Fruit fly (Drosophila melanogaster): ENCODE measurements around the gene CG13999.

CG13999 gene

dm6 chr2L:5975025-5975539 is 18.8 kb upstream of the CG13999 start (continued):
- peak; percentile 40; the same call in 1 of the 2 replicates for TF ChIP-seq crol (GFP tag; IDR thresholded peaks at IDR 0.05)
- no peak for TF ChIP-seq lola (GFP tag; optimal IDR thresholded peaks at IDR 0.05)
- no peak for TF ChIP-seq CG42726 (GFP tag; IDR thresholded peaks at IDR 0.05; ENCODE audit: partially characterized antibody)
- no peak for TF ChIP-seq Atf-2 (GFP tag; optimal IDR thresholded peaks at IDR 0.05)
- no peak for TF ChIP-seq CG7357 (GFP tag; IDR thresholded peaks at IDR 0.05)
- 0 out of 2 replicates have a peak, but pooled peaks have one; percentile 26 for TF ChIP-seq CG10321 (GFP tag; IDR thresholded peaks at IDR 0.05)
- no peak for TF ChIP-seq aop (GFP tag; IDR thresholded peaks at IDR 0.05)
- no peak for TF ChIP-seq bowl (GFP tag; IDR thresholded peaks at IDR 0.05)
- TF ChIP-seq CG6654 (GFP tag; optimal IDR thresholded peaks at IDR 0.05), result no peak
- TF ChIP-seq h (optimal IDR thresholded peaks at IDR 0.05), result no peak
- TF ChIP-seq CG12071 (GFP tag; optimal IDR thresholded peaks at IDR 0.05), result no peak
- no peak for TF ChIP-seq CG5180 (GFP tag; optimal IDR thresholded peaks at IDR 0.05)
- TF ChIP-seq CG34422 (GFP tag; IDR thresholded peaks at IDR 0.05), result 0 out of 3 replicates have a peak, but pooled peaks have one; percentile 19
- peak; percentile 39; the same call in 1 of the 2 replicates for TF ChIP-seq Rfx (GFP tag; IDR thresholded peaks at IDR 0.05)
- TF ChIP-seq fu2 (GFP tag; optimal IDR thresholded peaks at IDR 0.05), result no peak
- TF ChIP-seq nom (GFP tag; optimal IDR thresholded peaks at IDR 0.05), result peak; percentile 12
- TF ChIP-seq ewg (GFP tag; optimal IDR thresholded peaks at IDR 0.05), result no peak
- no peak for TF ChIP-seq CG12219 (GFP tag; optimal IDR thresholded peaks at IDR 0.05)
- TF ChIP-seq CG18599 (GFP tag; optimal IDR thresholded peaks at IDR 0.05), result peak; percentile 15
- no peak for TF ChIP-seq CG17328 (GFP tag; IDR thresholded peaks at IDR 0.05)
- TF ChIP-seq HLH4C (GFP tag; IDR thresholded peaks at IDR 0.05; ENCODE audit: partially characterized antibody), result 0 out of 3 replicates have a peak, but pooled peaks have one; percentile 40
- no peak for TF ChIP-seq CG12299 (tag; optimal IDR thresholded peaks at IDR 0.05)
- peak; percentile 50 for TF ChIP-seq Med (GFP tag)
- no peak for TF ChIP-seq Fer1 (GFP tag; optimal IDR thresholded peaks at IDR 0.05)
- peak; percentile 71 for TF ChIP-seq ftz-f1 (GFP tag; optimal IDR thresholded peaks at IDR 0.05)
- no peak for TF ChIP-seq CG9727 (GFP tag; optimal IDR thresholded peaks at IDR 0.05)
- no peak for TF ChIP-seq CG15696 (tag; optimal IDR thresholded peaks at IDR 0.05)
- no peak for TF ChIP-seq ind (GFP tag; optimal IDR thresholded peaks at IDR 0.05)
- no peak for TF ChIP-seq CG10431 (GFP tag; optimal IDR thresholded peaks at IDR 0.05)

dm6 chr2L:5974122-5974521 is 17.9 kb upstream of the CG13999 start:
- TF ChIP-seq CG4820 (GFP tag; optimal IDR thresholded peaks at IDR 0.05), result no peak
- TF ChIP-seq crp (GFP tag; optimal IDR thresholded peaks at IDR 0.05), result no peak
- TF ChIP-seq CG16779 (GFP tag; IDR thresholded peaks at IDR 0.05), result no peak
- TF ChIP-seq Ada2b (GFP tag; IDR thresholded peaks at IDR 0.05), result 0 out of 2 replicates have a peak, but pooled peaks have one; percentile 25
- TF ChIP-seq CG14441 (GFP tag; IDR thresholded peaks at IDR 0.05), result no peak
- no peak for TF ChIP-seq peb (GFP tag; IDR thresholded peaks at IDR 0.05)
- peak; percentile 60 for TF ChIP-seq org-1 (GFP tag; optimal IDR thresholded peaks at IDR 0.05)
- TF ChIP-seq sr (GFP tag; IDR thresholded peaks at IDR 0.05), result peak; percentile 49; the same call in 2 of the 3 replicates
- TF ChIP-seq tx (GFP tag; optimal IDR thresholded peaks at IDR 0.05), result no peak
- TF ChIP-seq zen (tag; optimal IDR thresholded peaks at IDR 0.05), result no peak
- no peak for TF ChIP-seq sima (GFP tag; optimal IDR thresholded peaks at IDR 0.05)
- TF ChIP-seq gcm2 (GFP tag; optimal IDR thresholded peaks at IDR 0.05), result no peak
- peak; percentile 6 for TF ChIP-seq CG2712 (tag; optimal IDR thresholded peaks at IDR 0.05)
- peak; percentile 58 for TF ChIP-seq CG7556 (GFP tag; optimal IDR thresholded peaks at IDR 0.05)
- TF ChIP-seq nerfin-1 (tag; optimal IDR thresholded peaks at IDR 0.05), result peak; percentile 56
- peak; percentile 89 for TF ChIP-seq CG7987 (GFP tag; optimal IDR thresholded peaks at IDR 0.05)
- TF ChIP-seq ci (GFP tag; IDR thresholded peaks at IDR 0.05), result peak; percentile 73; the same call in 2 of the 3 replicates
- TF ChIP-seq CG10321 (GFP tag; IDR thresholded peaks at IDR 0.05), result no peak
- TF ChIP-seq gcm (GFP tag; optimal IDR thresholded peaks at IDR 0.05), result peak; percentile 57
- no peak for TF ChIP-seq CG10462 (GFP tag; optimal IDR thresholded peaks at IDR 0.05)
- peak; percentile 58 for TF ChIP-seq CG15696 (tag; optimal IDR thresholded peaks at IDR 0.05)
- no peak for TF ChIP-seq CG3838 (GFP tag; optimal IDR thresholded peaks at IDR 0.05)
- TF ChIP-seq ranshi (GFP tag; IDR thresholded peaks at IDR 0.05), result peak; percentile 9; the same call in 1 of the 2 replicates
- TF ChIP-seq bigmax (GFP tag; optimal IDR thresholded peaks at IDR 0.05), result peak; percentile 11
